Fruit fly (Drosophila melanogaster): ENCODE data around the gene CG1958.

CG1958 gene

dm6 chrX:7305753-7306338, 39.1 kb downstream of the CG1958 start:
- TF ChIP-seq CG31627 (GFP tag; optimal IDR thresholded peaks at IDR 0.05) = peak; percentile 86
- peak; percentile 94 for TF ChIP-seq Sox15 (GFP tag; optimal IDR thresholded peaks at IDR 0.05)
- TF ChIP-seq Hr38 (GFP tag; optimal IDR thresholded peaks at IDR 0.05) = no peak
- TF ChIP-seq CG8319 (GFP tag; optimal IDR thresholded peaks at IDR 0.05) = peak; percentile 78
- peak; percentile 92 for TF ChIP-seq CG3032 (tag; optimal IDR thresholded peaks at IDR 0.05)
- TF ChIP-seq salr (GFP tag; optimal IDR thresholded peaks at IDR 0.05) = peak; percentile 86 to 88
- TF ChIP-seq Smox (GFP tag; optimal IDR thresholded peaks at IDR 0.05) = peak; percentile 75
- peak; percentile 79 for TF ChIP-seq dsx (GFP tag; optimal IDR thresholded peaks at IDR 0.05; ENCODE audit: poor library complexity, severe bottlenecking)
- peak; percentile 80 for TF ChIP-seq cyc (GFP tag; optimal IDR thresholded peaks at IDR 0.05)
- peak; percentile 68 for TF ChIP-seq Blimp-1 (GFP tag; optimal IDR thresholded peaks at IDR 0.05)
- peak; percentile 60 for TF ChIP-seq CG11762 (GFP tag; optimal IDR thresholded peaks at IDR 0.05; ENCODE audit: insufficient read depth)
- peak; percentile 58; the same call in 1 of the 2 replicates for TF ChIP-seq CG11294 (GFP tag; IDR thresholded peaks at IDR 0.05)
- peak; percentile 86; the same call in 2 of the 3 replicates for TF ChIP-seq CG8119 (GFP tag; IDR thresholded peaks at IDR 0.05)
- peak; percentile 88 for TF ChIP-seq achi (GFP tag; optimal IDR thresholded peaks at IDR 0.05)
- peak; percentile 81 for TF ChIP-seq topi (GFP tag; optimal IDR thresholded peaks at IDR 0.05)
- peak; percentile 92 for TF ChIP-seq CG6808 (GFP tag; optimal IDR thresholded peaks at IDR 0.05)
- TF ChIP-seq vri (GFP tag; optimal IDR thresholded peaks at IDR 0.05) = peak; percentile 30
- TF ChIP-seq Sox14 (GFP tag; optimal IDR thresholded peaks at IDR 0.05) = peak; percentile 82
- TF ChIP-seq eg (GFP tag; IDR thresholded peaks at IDR 0.05) = peak; percentile 74
- TF ChIP-seq Eip78C (GFP tag) = peak; percentile 89
- TF ChIP-seq spab (GFP tag; optimal IDR thresholded peaks at IDR 0.05) = peak; percentile 93
- TF ChIP-seq fkh (GFP tag; optimal IDR thresholded peaks at IDR 0.05) = no peak
- peak; percentile 82 for TF ChIP-seq CG16779 (tag; optimal IDR thresholded peaks at IDR 0.05)
- TF ChIP-seq OdsH (GFP tag; optimal IDR thresholded peaks at IDR 0.05) = peak; percentile 86
- TF ChIP-seq Lpt (GFP tag; optimal IDR thresholded peaks at IDR 0.05) = peak; percentile 75
- TF ChIP-seq CG34406 (GFP tag; optimal IDR thresholded peaks at IDR 0.05) = peak; percentile 87
- TF ChIP-seq Hr39 (GFP tag; optimal IDR thresholded peaks at IDR 0.05) = peak; percentile 89
- peak; percentile 48 for TF ChIP-seq fd85E (GFP tag; optimal IDR thresholded peaks at IDR 0.05)
- TF ChIP-seq net (GFP tag; optimal IDR thresholded peaks at IDR 0.05) = peak; percentile 89
- TF ChIP-seq svp (GFP tag) = peak; percentile 90
- peak; percentile 86 for TF ChIP-seq CG10669 (GFP tag; optimal IDR thresholded peaks at IDR 0.05)
- TF ChIP-seq ss (GFP tag; optimal IDR thresholded peaks at IDR 0.05) = peak; percentile 89 to 95
- peak; percentile 84 for TF ChIP-seq lz (GFP tag; optimal IDR thresholded peaks at IDR 0.05)
- TF ChIP-seq CG8632 (GFP tag; optimal IDR thresholded peaks at IDR 0.05) = peak; percentile 80
- TF ChIP-seq CG6792 (GFP tag; optimal IDR thresholded peaks at IDR 0.05) = peak; percentile 90
- peak; percentile 85 for TF ChIP-seq CG6854 (GFP tag; optimal IDR thresholded peaks at IDR 0.05)
- TF ChIP-seq acj6 (GFP tag; optimal IDR thresholded peaks at IDR 0.05) = peak; percentile 87
- peak; percentile 93 for TF ChIP-seq CG11902 (GFP tag; optimal IDR thresholded peaks at IDR 0.05)
- TF ChIP-seq Sox102F (GFP tag; optimal IDR thresholded peaks at IDR 0.05) = peak; percentile 77
- TF ChIP-seq CG6163 (GFP tag; IDR thresholded peaks at IDR 0.05) = peak; percentile 87
- TF ChIP-seq Gug (GFP tag; IDR thresholded peaks at IDR 0.05) = peak; percentile 65; the same call in 1 of the 2 replicates
- TF ChIP-seq Hr4 (GFP tag; optimal IDR thresholded peaks at IDR 0.05) = peak; percentile 51
- peak; percentile 91 for TF ChIP-seq CG10631 (GFP tag; optimal IDR thresholded peaks at IDR 0.05)
- peak; percentile 81 for TF ChIP-seq Met (GFP tag; optimal IDR thresholded peaks at IDR 0.05)
- TF ChIP-seq pdm3 (GFP tag; optimal IDR thresholded peaks at IDR 0.05) = peak; percentile 81
- peak; percentile 90 for TF ChIP-seq CG9139 (GFP tag; optimal IDR thresholded peaks at IDR 0.05)
- peak; percentile 71 for TF ChIP-seq esn (GFP tag; optimal IDR thresholded peaks at IDR 0.05)
- peak; percentile 81 for TF ChIP-seq dac (GFP tag; optimal IDR thresholded peaks at IDR 0.05)
- TF ChIP-seq CG3919 (GFP tag; optimal IDR thresholded peaks at IDR 0.05) = peak; percentile 88
- peak; percentile 85 for TF ChIP-seq CG7368 (GFP tag; optimal IDR thresholded peaks at IDR 0.05)
- peak; percentile 93 for TF ChIP-seq CG32006 (GFP tag; optimal IDR thresholded peaks at IDR 0.05)

All from whole organism, prepupa.